Worm (Caenorhabditis elegans): Measurements from ENCODE around the gene emc-3.
"Not testable (repeated sequence)": the region's sequence is repeated elsewhere in the genome, so short reads cannot be mapped to it uniquely, and the experiment has no call there.

emc-3 gene

DNA sequence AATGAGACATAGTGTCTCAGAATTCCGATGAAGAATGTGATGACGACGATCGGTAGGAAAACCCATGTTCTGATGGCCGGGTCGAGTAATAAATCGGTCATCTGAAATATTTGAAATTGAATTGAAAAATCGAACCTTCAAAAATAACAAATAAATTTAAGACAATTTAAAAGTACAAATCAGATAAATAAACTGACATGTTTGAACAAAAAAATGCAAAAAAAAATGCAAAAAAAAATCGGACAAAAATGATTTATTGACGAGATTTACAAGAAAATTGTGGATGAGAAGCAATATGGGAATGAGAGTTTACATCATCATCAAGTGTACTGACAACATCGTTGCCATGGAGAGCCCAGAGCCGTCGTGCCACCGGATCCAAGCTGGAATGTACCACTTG lies at the start of gene emc-3:
emc-3 (minus strand) TSS at position 101 of the 400 bp plus-strand sequence.
- TF ChIP-seq snpc-1.3 (tag; optimal IDR thresholded peaks at IDR 0.05; ENCODE audit: insufficient read depth) (no peak), akir-1 (GFP tag; optimal IDR thresholded peaks at IDR 0.05) (no peak), die-1 (tag; optimal IDR thresholded peaks at IDR 0.05) (no peak), hsf-1 (GFP tag; IDR thresholded peaks at IDR 0.05) (no peak), bed-2 (GFP tag; IDR thresholded peaks at IDR 0.05) (no peak), F22D6.2 (tag; optimal IDR thresholded peaks at IDR 0.05) (no peak), D2030.7 (GFP tag; IDR thresholded peaks at IDR 0.05) (no peak), mcd-1 (GFP tag; IDR thresholded peaks at IDR 0.05) (no peak), lir-1 (GFP tag; conservative IDR thresholded peaks at IDR 0.05) (no peak), lsl-1 (GFP tag; optimal IDR thresholded peaks at IDR 0.05) (no peak), hmg-1.2 (GFP tag; IDR thresholded peaks at IDR 0.05) (no peak), Y79H2A.3 (GFP tag; conservative IDR thresholded peaks at IDR 0.05) (no peak), K11D2.4 (GFP tag; IDR thresholded peaks at IDR 0.05) (no peak), attf-6 (GFP tag; IDR thresholded peaks at IDR 0.05) (no peak), F52B5.7 (tag; optimal IDR thresholded peaks at IDR 0.05) (no peak), hmg-20 (GFP tag; IDR thresholded peaks at IDR 0.05) (no peak), nhr-179 (tag; optimal IDR thresholded peaks at IDR 0.05) (no peak), athp-1 (tag; optimal IDR thresholded peaks at IDR 0.05) (no peak)

DNA sequence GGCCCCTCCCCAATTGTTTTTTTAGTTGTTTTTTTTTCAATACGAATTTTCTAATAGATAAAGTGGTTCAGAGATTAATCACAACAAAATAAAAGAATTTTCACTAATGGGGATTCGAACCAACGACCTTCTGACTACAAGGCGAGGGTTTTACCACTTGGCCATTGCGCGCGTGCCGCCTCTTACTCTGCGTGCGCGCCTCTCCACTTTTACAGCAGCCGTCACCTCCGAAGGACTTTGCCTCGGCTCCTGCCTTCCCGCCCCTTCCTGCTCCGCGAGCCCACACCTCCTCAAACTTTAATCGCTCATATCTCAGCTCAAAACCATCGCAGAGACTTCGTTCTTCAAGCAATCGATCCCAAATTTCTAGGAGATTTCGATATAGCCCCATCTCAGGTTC lies 48.4 kb upstream of the emc-3 start:
- TF ChIP-seq hmg-20 (GFP tag; IDR thresholded peaks at IDR 0.05), result 0 out of 2 replicates have a peak, but pooled peaks have one; percentile 36
- TF ChIP-seq pbrm-1 (GFP tag; IDR thresholded peaks at IDR 0.05), result peak; percentile 63; the same call in 1 of the 2 replicates
- TF ChIP-seq nfyb-1 (GFP tag; IDR thresholded peaks at IDR 0.05), result peak; percentile 77
- peak; percentile 40; the same call in 1 of the 2 replicates for TF ChIP-seq hsf-1 (GFP tag; IDR thresholded peaks at IDR 0.05)
- TF ChIP-seq snpc-4 (GFP tag; optimal IDR thresholded peaks at IDR 0.05), result peak; percentile 38
- peak in 3 of 4 experiments; percentile 68 to 95 (median 92) for TF ChIP-seq snpc-4 (tag; optimal IDR thresholded peaks at IDR 0.05)
- peak; percentile 87 for TF ChIP-seq attf-6 (GFP tag; IDR thresholded peaks at IDR 0.05)
- peak; percentile 31; the same call in 1 of the 2 replicates for TF ChIP-seq Y79H2A.3 (GFP tag; conservative IDR thresholded peaks at IDR 0.05)
- peak; percentile 46 for TF ChIP-seq him-1 (tag; optimal IDR thresholded peaks at IDR 0.05)
- peak; percentile 72 for TF ChIP-seq tbp1 (GFP tag; optimal IDR thresholded peaks at IDR 0.05)
- 0 out of 2 replicates have a peak, but pooled peaks have one; percentile 40 for TF ChIP-seq egl-44 (GFP tag; IDR thresholded peaks at IDR 0.05)
- peak; percentile 48; the same call in 1 of the 2 replicates for TF ChIP-seq D2030.7 (GFP tag; IDR thresholded peaks at IDR 0.05)
- peak; percentile 33 for TF ChIP-seq hmg-1.2 (GFP tag; IDR thresholded peaks at IDR 0.05)
- TF ChIP-seq ekl-4 (GFP tag; IDR thresholded peaks at IDR 0.05), result peak; percentile 67; the same call in 1 of the 2 replicates
- 0 out of 2 replicates have a peak, but pooled peaks have one; percentile 56 for TF ChIP-seq aptf-3 (GFP tag; IDR thresholded peaks at IDR 0.05)
- TF ChIP-seq madf-8 (GFP tag; conservative IDR thresholded peaks at IDR 0.05), result peak; percentile 19; the same call in 1 of the 2 replicates
- peak; percentile 65; the same call in 1 of the 2 replicates for TF ChIP-seq ztf-6 (GFP tag; IDR thresholded peaks at IDR 0.05)
- peak; percentile 82 for TF ChIP-seq mcd-1 (GFP tag; IDR thresholded peaks at IDR 0.05)
- not testable (repeated sequence) for TF ChIP-seq rpc-1 (optimal IDR thresholded peaks at IDR 0.05)
- peak; percentile 1 for TF ChIP-seq rpc-1 (tag; optimal IDR thresholded peaks at IDR 0.05)
- peak; percentile 50; the same call in 1 of the 2 replicates for TF ChIP-seq Y95B8A.8 (GFP tag; IDR thresholded peaks at IDR 0.05)
- TF ChIP-seq C17E4.6 (GFP tag; IDR thresholded peaks at IDR 0.05), result 0 out of 2 replicates have a peak, but pooled peaks have one; percentile 7
- TF ChIP-seq rcor-1 (GFP tag; IDR thresholded peaks at IDR 0.05), result peak; percentile 80
- peak; percentile 43; the same call in 1 of the 2 replicates for TF ChIP-seq ceh-100 (GFP tag; IDR thresholded peaks at IDR 0.05)
- peak; percentile 87; the same call in 1 of the 2 replicates for TF ChIP-seq egrh-3 (GFP tag; IDR thresholded peaks at IDR 0.05)
- TF ChIP-seq Y53G8AR.9 (GFP tag; conservative IDR thresholded peaks at IDR 0.05), result peak; percentile 44; the same call in 1 of the 2 replicates
- TF ChIP-seq lin-26 (GFP tag; IDR thresholded peaks at IDR 0.05), result peak; percentile 100
- peak; percentile 54 for TF ChIP-seq F33H1.4 (GFP tag; IDR thresholded peaks at IDR 0.05)
- peak; percentile 66 for TF ChIP-seq madf-6 (GFP tag; IDR thresholded peaks at IDR 0.05)

Measured in whole organism, young adult.